Worm (Caenorhabditis elegans) whole organism, mixed stage, embryonic: ENCODE measurements around the gene ttr-2.

ENCODE experiments used
- bed-3 ChIP-seq: fragments of 200-800 bp; sonication (Bioruptor generic); optimal IDR thresholded peaks from 3 replicates; lab custom pipeline; 2018; ENCODE audit warnings: mild to moderate bottlenecking, missing genetic modification characterization, moderate library complexity, missing compliant biosample characterization
- blmp-1 ChIP-seq: fragments of 150-350 bp; optimal IDR thresholded peaks from 2 replicates; lab custom pipeline; 2014; ENCODE audit warnings: missing biosample characterization, missing genetic modification characterization
- elt-1 ChIP-seq: sonication (generic microtip); optimal IDR thresholded peaks from 2 replicates; lab custom pipeline; 2017; ENCODE audit warnings: missing genetic modification characterization, mild to moderate bottlenecking, missing compliant biosample characterization, antibody characterized with exemption, moderate library complexity, borderline replicate concordance; ENCODE audit not compliant: insufficient read depth
- hlh-1 ChIP-seq: fragments of 150-350 bp; optimal IDR thresholded peaks from 2 replicates; lab custom pipeline; 2014; ENCODE audit warnings: missing biosample characterization, missing genetic modification reagents, missing genetic modification characterization
- nhr-28 ChIP-seq: fragments of 150-350 bp; optimal IDR thresholded peaks from 2 replicates; lab custom pipeline; 2014; ENCODE audit warnings: missing biosample characterization, missing genetic modification characterization
- pha-4 ChIP-seq: fragments of 150-350 bp; optimal IDR thresholded peaks from 2 replicates; lab custom pipeline; 2018; ENCODE audit warnings: missing biosample characterization, missing genetic modification reagents, missing genetic modification characterization
- snpc-4 ChIP-seq: fragments of 150-350 bp; optimal IDR thresholded peaks from 2 replicates; lab custom pipeline; 2014; ENCODE audit warnings: missing biosample characterization, missing genetic modification characterization
- unc-39 ChIP-seq: fragments of 150-350 bp; optimal IDR thresholded peaks from 2 replicates; lab custom pipeline; 2014; ENCODE audit warnings: missing biosample characterization, missing genetic modification characterization

ce11 chrIII:9922310-9922709 is 5.3 kb upstream of the ttr-2 start:
- TF ChIP-seq blmp-1 (tag; lab: Kevin White, UChicago) (no peak), bed-3 (GFP tag; lab: Kevin White, UChicago) (no peak), unc-39 (no peak), hlh-1 (no peak), elt-1 (tag; lab: Kevin White, UChicago) (no peak), snpc-4 (no peak), nhr-28 (tag; lab: Kevin White, UChicago) (no peak), pha-4 (tag; lab: Kevin White, UChicago) (no peak)
